Fruit fly (Drosophila melanogaster): ENCODE data around the gene Liprin-alpha.

The Liprin-alpha gene

dm6 chr2L:6740088-6740487 is 16.4 kb downstream of the Liprin-alpha start, which contains the start of gene TTLL3A:
Gene TTLL3A (minus strand): TSS chr2L:6740188.
- TF ChIP-seq ey (GFP tag; optimal IDR thresholded peaks at IDR 0.05) = no peak
- no peak for TF ChIP-seq Hr78 (GFP tag; optimal IDR thresholded peaks at IDR 0.05)

dm6 chr2L:6741980-6742591 is 18.4 kb downstream of the Liprin-alpha start, which contains the start of gene meng:
Gene meng (plus strand): TSS chr2L:6742502.
- TF ChIP-seq Jra (GFP tag; optimal IDR thresholded peaks at IDR 0.05) (no peak), Mio (GFP tag; optimal IDR thresholded peaks at IDR 0.05) (no peak), Dif (GFP tag; optimal IDR thresholded peaks at IDR 0.05; ENCODE audit: partially characterized antibody) (no peak), Dfd (GFP tag; optimal IDR thresholded peaks at IDR 0.05) (no peak), sage (GFP tag; optimal IDR thresholded peaks at IDR 0.05) (no peak), Myc (optimal IDR thresholded peaks at IDR 0.05) (no peak), Hr78 (GFP tag; optimal IDR thresholded peaks at IDR 0.05) (no peak), HLH106 (tag; optimal IDR thresholded peaks at IDR 0.05) (no peak), GATAd (GFP tag; optimal IDR thresholded peaks at IDR 0.05) (no peak), dl (GFP tag; optimal IDR thresholded peaks at IDR 0.05; ENCODE audit: insufficient read depth in 1 of 2, partially characterized antibody in 2 of 2) (no peak), lola (GFP tag; optimal IDR thresholded peaks at IDR 0.05) (no peak), psq (GFP tag; optimal IDR thresholded peaks at IDR 0.05) (no peak), sv (GFP tag; optimal IDR thresholded peaks at IDR 0.05) (no peak)

dm6 chr2L:6745522-6745921 is 21.8 kb downstream of the Liprin-alpha start, which contains the start of gene CG31910:
Gene CG31910 (minus strand): TSS chr2L:6745622.
- TF ChIP-seq Hnf4 (GFP tag; optimal IDR thresholded peaks at IDR 0.05) (no peak), CG9705 (GFP tag; optimal IDR thresholded peaks at IDR 0.05) (no peak), tai (GFP tag; optimal IDR thresholded peaks at IDR 0.05) (no peak), CrebA (GFP tag; optimal IDR thresholded peaks at IDR 0.05; ENCODE audit: borderline replicate concordance) (no peak), brk (GFP tag; optimal IDR thresholded peaks at IDR 0.05) (no peak), Sp1 (GFP tag; optimal IDR thresholded peaks at IDR 0.05) (no peak), Hr83 (GFP tag; optimal IDR thresholded peaks at IDR 0.05; ENCODE audit: poor library complexity, severe bottlenecking) (no peak), rgr (GFP tag; optimal IDR thresholded peaks at IDR 0.05) (no peak), Abd-B (GFP tag; optimal IDR thresholded peaks at IDR 0.05) (no peak), Myc (optimal IDR thresholded peaks at IDR 0.05) (no peak), woc (GFP tag; optimal IDR thresholded peaks at IDR 0.05) (no peak), dl (GFP tag; optimal IDR thresholded peaks at IDR 0.05; ENCODE audit: insufficient read depth in 1 of 2, partially characterized antibody in 2 of 2) (no peak), sv (GFP tag; optimal IDR thresholded peaks at IDR 0.05) (no peak), usp (GFP tag; optimal IDR thresholded peaks at IDR 0.05) (no peak), Jra (GFP tag; optimal IDR thresholded peaks at IDR 0.05) (no peak), br (GFP tag; optimal IDR thresholded peaks at IDR 0.05) (no peak)

- TF ChIP-seq brk (GFP tag; optimal IDR thresholded peaks at IDR 0.05) (no peak), sv (GFP tag; optimal IDR thresholded peaks at IDR 0.05) (no peak)
Measured at dm6 chr2L:6747814-6748213, 24.1 kb downstream of the Liprin-alpha start, which contains the start of gene CG44271. Gene CG44271 (minus strand): TSS chr2L:6747914.

- no peak for TF ChIP-seq brk (GFP tag; optimal IDR thresholded peaks at IDR 0.05)
- no peak for TF ChIP-seq foxo (GFP tag; optimal IDR thresholded peaks at IDR 0.05)
- no peak for TF ChIP-seq tai (GFP tag; optimal IDR thresholded peaks at IDR 0.05)
- TF ChIP-seq psq (GFP tag; optimal IDR thresholded peaks at IDR 0.05) = no peak
- no peak for TF ChIP-seq fru (GFP tag; optimal IDR thresholded peaks at IDR 0.05)
- no peak for TF ChIP-seq Jra (GFP tag; optimal IDR thresholded peaks at IDR 0.05)
Measured at dm6 chr2L:6751037-6751436, 27.3 kb downstream of the Liprin-alpha start.

- TF ChIP-seq Sp1 (GFP tag; optimal IDR thresholded peaks at IDR 0.05) (no peak), foxo (GFP tag; optimal IDR thresholded peaks at IDR 0.05) (no peak)
Measured at dm6 chr2L:6759528-6759927, 35.8 kb downstream of the Liprin-alpha start, which contains the start of gene CG11322. Gene CG11322 (minus strand): TSS chr2L:6759628.
